Fruit fly (Drosophila melanogaster) whole organism: ENCODE measurements around the gene Ufl1.

ENCODE experiments used
- CG8478 ChIP-seq: fragments of >200 bp; optimal IDR thresholded peaks from 2 replicates; lab custom pipeline; 2018; ENCODE audit warnings: inconsistent platforms
- Dll ChIP-seq: fragments of >200 bp; optimal IDR thresholded peaks from 2 replicates; lab custom pipeline; 2017
- EcR ChIP-seq, 2 experiments: fragments of >200 bp; optimal IDR thresholded peaks; 2 replicates each; lab custom pipeline; 2017; ENCODE audit warnings: missing biosample characterization in 2 of 2, missing genetic modification characterization in 2 of 2, missing genetic modification reagents in 2 of 2
- pan ChIP-seq: fragments of >200 bp; optimal IDR thresholded peaks from 2 replicates; lab custom pipeline; 2017
- psq ChIP-seq: fragments of >200 bp; optimal IDR thresholded peaks from 2 replicates; lab custom pipeline; 2017

DNA sequence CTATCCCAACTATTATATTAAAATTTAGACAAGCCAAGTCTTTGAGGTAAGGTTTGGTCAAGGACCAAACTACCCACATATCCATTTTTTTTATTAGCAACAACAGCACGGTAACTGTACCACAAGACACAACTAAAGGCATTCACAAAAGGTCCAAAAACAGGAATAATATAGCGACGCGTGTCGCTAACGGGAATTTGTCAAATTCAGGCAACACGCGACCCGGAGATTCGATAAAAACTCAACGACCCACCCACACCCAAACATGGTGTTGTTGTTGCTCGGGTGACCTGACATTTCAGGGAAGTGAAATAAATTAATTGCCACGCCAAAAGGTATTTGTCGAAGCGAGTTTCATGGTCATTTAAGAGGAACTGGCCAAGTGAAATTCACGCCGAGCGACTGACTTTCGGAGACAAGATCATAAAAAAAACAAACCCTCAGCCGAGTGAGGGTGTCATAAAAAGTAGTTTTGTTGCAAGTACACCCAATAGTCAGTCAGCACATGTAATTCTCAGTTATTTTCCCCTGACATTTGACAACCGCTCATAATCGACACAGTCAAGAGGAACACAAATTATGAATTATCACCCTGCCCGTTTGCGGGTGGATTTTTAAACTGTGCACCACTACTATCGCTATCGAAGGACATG is 37.1 kb upstream of the Ufl1 start:
- TF ChIP-seq Dll (no peak), EcR (GFP tag; optimal IDR thresholded peaks at IDR 0.05; lab: Kevin White, UChicago) (no peak), CG8478 (lab: Kevin White, UChicago) (no peak), psq (lab: Kevin White, UChicago) (no peak), pan (lab: Kevin White, UChicago) (no peak)
